Fruit fly (Drosophila melanogaster): ENCODE data around the gene CG14683.

DNA sequence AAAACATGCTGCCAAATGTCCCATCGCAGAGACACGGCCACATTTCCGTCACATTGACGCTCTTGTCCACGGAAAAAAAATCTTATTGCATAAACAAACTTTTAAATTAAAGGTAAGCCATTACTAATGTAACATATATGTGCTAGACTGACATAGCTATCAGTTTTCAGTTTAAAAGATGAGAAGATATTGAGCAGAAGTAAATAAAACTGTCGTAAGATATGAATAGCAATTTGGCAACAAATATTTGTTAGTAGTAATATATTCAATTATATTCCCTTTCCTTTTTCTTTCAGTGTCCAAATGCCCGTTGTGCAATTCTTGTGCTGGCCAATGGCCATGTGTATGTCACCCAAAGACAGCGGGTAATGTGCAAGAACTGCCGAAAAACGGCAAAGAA lies 37.7 kb upstream of the CG14683 start:
- TF ChIP-seq CG31388 (GFP tag; optimal IDR thresholded peaks at IDR 0.05) (no peak), CG4328 (GFP tag; optimal IDR thresholded peaks at IDR 0.05) (no peak), CG8359 (GFP tag; optimal IDR thresholded peaks at IDR 0.05; ENCODE audit: borderline replicate concordance) (no peak), Dip2 (GFP tag; IDR thresholded peaks at IDR 0.05) (no peak), CG10267 (tag; optimal IDR thresholded peaks at IDR 0.05) (no peak), inv (GFP tag; IDR thresholded peaks at IDR 0.05; ENCODE audit: partially characterized antibody) (no peak), Nf-YA (GFP tag; IDR thresholded peaks at IDR 0.05) (no peak), CG34376 (GFP tag; optimal IDR thresholded peaks at IDR 0.05) (no peak), CG4707 (GFP tag; optimal IDR thresholded peaks at IDR 0.05) (no peak), ato (GFP tag; IDR thresholded peaks at IDR 0.05; ENCODE audit: partially characterized antibody) (no peak), tgo (GFP tag; IDR thresholded peaks at IDR 0.05) (no peak), CG32532 (GFP tag; IDR thresholded peaks at IDR 0.05) (no peak), Hr51 (GFP tag; optimal IDR thresholded peaks at IDR 0.05) (no peak), Lpt (GFP tag; optimal IDR thresholded peaks at IDR 0.05) (no peak)

All from whole organism, embryonic.